Worm (Caenorhabditis elegans) whole organism, midembryonic: ENCODE results near the gene F22F7.12.

Experiments
- T22C8.4 ChIP-seq: fragments of 200-800 bp; sonication (Bioruptor generic); IDR thresholded peaks from 2 replicates; pipeline ENCODE4 v1.3.6; 2022; ENCODE audit warnings: missing genetic modification characterization, missing compliant biosample characterization
- cog-1 ChIP-seq: sonication (generic microtip); optimal IDR thresholded peaks from 2 replicates; lab custom pipeline; 2016; ENCODE audit warnings: missing genetic modification characterization, missing compliant biosample characterization
- flt-1 ChIP-seq: fragments of 200-800 bp; sonication (Bioruptor generic); IDR thresholded peaks from 2 replicates; pipeline ENCODE4 v1.3.6; 2022; ENCODE audit warnings: missing genetic modification characterization, missing compliant biosample characterization
- ref-1 ChIP-seq: fragments of 200-800 bp; sonication (Bioruptor generic); conservative IDR thresholded peaks from 2 replicates; pipeline ENCODE4 v1.3.6; 2022; ENCODE audit warnings: missing genetic modification reagents, missing genetic modification characterization, missing compliant biosample characterization
- ztf-29 ChIP-seq: fragments of 200-800 bp; sonication (Bioruptor generic); IDR thresholded peaks from 2 replicates; pipeline ENCODE4 v1.3.6; 2022; ENCODE audit warnings: missing genetic modification reagents, missing genetic modification characterization, missing compliant biosample characterization

ce11 chrV:2105976-2106375, 38.3 kb downstream of the F22F7.12 start, which contains the start of gene F22F7.4:
- TF ChIP-seq flt-1 (GFP tag; lab: Robert Waterston, UW) (no peak), T22C8.4 (no peak), ztf-29 (GFP tag; lab: Robert Waterston, UW) (no peak), ref-1 (GFP tag; lab: Robert Waterston, UW) (no peak), cog-1 (tag; lab: Kevin White, UChicago) (no peak)
